Fruit fly (Drosophila melanogaster) whole organism, prepupa: ENCODE data around the gene CG9386.

ENCODE experiments used
- Blimp-1 ChIP-seq: fragments of 200-800 bp; sonication (Bioruptor generic); optimal IDR thresholded peaks from 3 replicates; lab custom pipeline; 2017; ENCODE audit warnings: missing biosample characterization, missing genetic modification characterization, mild to moderate bottlenecking, moderate library complexity, missing genetic modification reagents
- CG10669 ChIP-seq: fragments of 200-800 bp; sonication (Bioruptor generic); optimal IDR thresholded peaks from 3 replicates; lab custom pipeline; 2018; ENCODE audit warnings: missing biosample characterization, mild to moderate bottlenecking, missing genetic modification characterization, moderate library complexity
- CG11294 ChIP-seq: fragments of 200-800 bp; sonication (Bioruptor generic); IDR thresholded peaks from 2 replicates; pipeline ENCODE4 v1.3.6; 2022; ENCODE audit warnings: missing biosample characterization, missing genetic modification characterization
- CG11762 ChIP-seq: fragments of 200-800 bp; sonication (Bioruptor generic); optimal IDR thresholded peaks from 3 replicates; lab custom pipeline; 2016; ENCODE audit warnings: missing biosample characterization, missing genetic modification characterization; ENCODE audit not compliant: insufficient read depth
- CG11902 ChIP-seq: fragments of 200-800 bp; sonication (Bioruptor generic); optimal IDR thresholded peaks from 3 replicates; lab custom pipeline; 2016; ENCODE audit warnings: missing biosample characterization, missing genetic modification characterization
- CG15336 ChIP-seq: fragments of 200-800 bp; sonication (Bioruptor generic); IDR thresholded peaks from 2 replicates; pipeline ENCODE4 v1.3.6; 2022; ENCODE audit warnings: missing biosample characterization, missing genetic modification characterization
- CG1621 ChIP-seq: fragments of 200-800 bp; sonication (Bioruptor generic); optimal IDR thresholded peaks from 3 replicates; lab custom pipeline; 2018; ENCODE audit warnings: missing biosample characterization, mild to moderate bottlenecking, missing genetic modification characterization
- CG31627 ChIP-seq: fragments of 200-800 bp; sonication (Bioruptor generic); optimal IDR thresholded peaks from 3 replicates; lab custom pipeline; 2016; ENCODE audit warnings: missing biosample characterization, missing genetic modification characterization
- CG34406 ChIP-seq: fragments of 200-800 bp; sonication (Bioruptor generic); optimal IDR thresholded peaks from 3 replicates; lab custom pipeline; 2016; ENCODE audit warnings: missing biosample characterization, missing genetic modification characterization
- CG4318 ChIP-seq: fragments of 200-800 bp; sonication (Bioruptor generic); optimal IDR thresholded peaks from 3 replicates; lab custom pipeline; 2017; ENCODE audit warnings: missing biosample characterization, mild to moderate bottlenecking, missing genetic modification characterization
- CG6163 ChIP-seq: fragments of 200-800 bp; sonication (Bioruptor generic); IDR thresholded peaks from 3 replicates; pipeline ENCODE4 v1.3.6; 2022; ENCODE audit warnings: missing biosample characterization, missing genetic modification characterization
- CG6276 ChIP-seq: fragments of 200-800 bp; sonication (Bioruptor generic); optimal IDR thresholded peaks from 2 replicates; lab custom pipeline; 2017; ENCODE audit warnings: missing biosample characterization, mild to moderate bottlenecking, missing genetic modification characterization
- CG6792 ChIP-seq: fragments of 200-800 bp; sonication (Bioruptor generic); optimal IDR thresholded peaks from 3 replicates; lab custom pipeline; 2016; ENCODE audit warnings: missing biosample characterization, missing genetic modification characterization
- CG6808 ChIP-seq: fragments of 200-800 bp; sonication (Bioruptor generic); optimal IDR thresholded peaks from 3 replicates; lab custom pipeline; 2017; ENCODE audit warnings: missing biosample characterization, missing genetic modification characterization, mild to moderate bottlenecking, moderate library complexity, missing genetic modification reagents
- CG6854 ChIP-seq: fragments of 200-800 bp; sonication (Bioruptor generic); optimal IDR thresholded peaks from 2 replicates; lab custom pipeline; 2017; ENCODE audit warnings: missing biosample characterization, mild to moderate bottlenecking, missing genetic modification characterization
- CG7368 ChIP-seq: fragments of 200-800 bp; sonication (Bioruptor generic); optimal IDR thresholded peaks from 3 replicates; lab custom pipeline; 2016; ENCODE audit warnings: missing biosample characterization, missing genetic modification characterization
- CG8632 ChIP-seq: fragments of 200-800 bp; sonication (Bioruptor generic); optimal IDR thresholded peaks from 3 replicates; lab custom pipeline; 2016; ENCODE audit warnings: missing biosample characterization, missing genetic modification characterization
- CG9139 ChIP-seq: fragments of 200-800 bp; sonication (Bioruptor generic); optimal IDR thresholded peaks from 3 replicates; lab custom pipeline; 2017; ENCODE audit warnings: missing biosample characterization, mild to moderate bottlenecking, missing genetic modification characterization
- Eip75B ChIP-seq: fragments of 200-800 bp; sonication (Bioruptor generic); optimal IDR thresholded peaks from 3 replicates; lab custom pipeline; 2016; ENCODE audit warnings: missing biosample characterization, missing genetic modification characterization
- Eip78C ChIP-seq: fragments of 200-800 bp; sonication (Bioruptor generic); peaks from one replicate; lab custom pipeline; 2016; ENCODE audit warnings: missing biosample characterization, missing genetic modification characterization
- Ets21C ChIP-seq: fragments of 200-800 bp; sonication (Bioruptor generic); optimal IDR thresholded peaks from 3 replicates; lab custom pipeline; 2016; ENCODE audit warnings: missing biosample characterization, missing genetic modification characterization
- Ets96B ChIP-seq: fragments of 200-800 bp; optimal IDR thresholded peaks from 2 replicates; lab custom pipeline; 2019; ENCODE audit warnings: missing biosample characterization, mild to moderate bottlenecking, missing genetic modification characterization, moderate library complexity
- Gug ChIP-seq: fragments of 200-800 bp; sonication (Bioruptor generic); IDR thresholded peaks from 2 replicates; pipeline ENCODE4 v1.3.6; 2022; ENCODE audit warnings: missing biosample characterization, missing genetic modification characterization
- Hr38 ChIP-seq: sonication (Bioruptor generic); optimal IDR thresholded peaks from 2 replicates; lab custom pipeline; 2016; ENCODE audit warnings: missing biosample characterization, missing genetic modification characterization
- Hr39 ChIP-seq: fragments of 200-800 bp; sonication (Bioruptor generic); optimal IDR thresholded peaks from 2 replicates; lab custom pipeline; 2016; ENCODE audit warnings: missing biosample characterization, missing genetic modification characterization
- Hr4 ChIP-seq: fragments of 200-800 bp; sonication (Bioruptor generic); optimal IDR thresholded peaks from 3 replicates; lab custom pipeline; 2016; ENCODE audit warnings: missing biosample characterization, missing genetic modification characterization
- Lpt ChIP-seq: fragments of 200-800 bp; sonication (Bioruptor generic); optimal IDR thresholded peaks from 3 replicates; lab custom pipeline; 2016; ENCODE audit warnings: missing biosample characterization, missing genetic modification characterization
- OdsH ChIP-seq: fragments of 200-800 bp; sonication (Bioruptor generic); optimal IDR thresholded peaks from 3 replicates; lab custom pipeline; 2016; ENCODE audit warnings: missing biosample characterization, missing genetic modification characterization
- Smox ChIP-seq: fragments of 200-800 bp; sonication (Bioruptor generic); optimal IDR thresholded peaks from 3 replicates; lab custom pipeline; 2016; ENCODE audit warnings: missing biosample characterization, missing genetic modification characterization
- Sox102F ChIP-seq: fragments of 200-800 bp; sonication (Bioruptor generic); optimal IDR thresholded peaks from 2 replicates; lab custom pipeline; 2016; ENCODE audit warnings: missing biosample characterization, mild to moderate bottlenecking, missing genetic modification characterization
- Sox14 ChIP-seq: fragments of 200-800 bp; sonication (Bioruptor generic); optimal IDR thresholded peaks from 3 replicates; lab custom pipeline; 2016; ENCODE audit warnings: missing biosample characterization, missing genetic modification characterization
- Sox15 ChIP-seq: fragments of 200-800 bp; sonication (Bioruptor generic); optimal IDR thresholded peaks from 3 replicates; lab custom pipeline; 2016; ENCODE audit warnings: missing biosample characterization, missing genetic modification characterization
- achi ChIP-seq: fragments of 200-800 bp; sonication (Bioruptor generic); optimal IDR thresholded peaks from 3 replicates; lab custom pipeline; 2016; ENCODE audit warnings: missing biosample characterization, missing genetic modification characterization
- cyc ChIP-seq: fragments of 200-800 bp; sonication (Bioruptor generic); optimal IDR thresholded peaks from 3 replicates; lab custom pipeline; 2016; ENCODE audit warnings: missing biosample characterization, missing genetic modification characterization
- dac ChIP-seq: fragments of 200-800 bp; sonication (Bioruptor generic); optimal IDR thresholded peaks from 2 replicates; lab custom pipeline; 2017; ENCODE audit warnings: missing biosample characterization, mild to moderate bottlenecking, missing genetic modification characterization
- dsx ChIP-seq: fragments of 200-800 bp; optimal IDR thresholded peaks from 3 replicates; lab custom pipeline; 2019; ENCODE audit warnings: missing biosample characterization, mild to moderate bottlenecking, missing genetic modification characterization, moderate library complexity; ENCODE audit not compliant: poor library complexity, severe bottlenecking
- eg ChIP-seq: fragments of 200-800 bp; sonication (Bioruptor generic); IDR thresholded peaks from 3 replicates; pipeline ENCODE4 v1.3.6; 2022; ENCODE audit warnings: missing biosample characterization, missing genetic modification characterization
- esn ChIP-seq: fragments of 200-800 bp; sonication (Bioruptor generic); optimal IDR thresholded peaks from 2 replicates; lab custom pipeline; 2016; ENCODE audit warnings: missing biosample characterization, mild to moderate bottlenecking, missing genetic modification characterization, moderate library complexity
- fd59A ChIP-seq: fragments of 200-800 bp; sonication (Bioruptor generic); optimal IDR thresholded peaks from 2 replicates; lab custom pipeline; 2017; ENCODE audit warnings: missing biosample characterization, mild to moderate bottlenecking, missing genetic modification characterization, missing genetic modification reagents
- fd85E ChIP-seq: fragments of 200-800 bp; sonication (Bioruptor generic); optimal IDR thresholded peaks from 3 replicates; lab custom pipeline; 2016; ENCODE audit warnings: missing biosample characterization, missing genetic modification characterization
- fkh ChIP-seq: fragments of 200-800 bp; sonication (Bioruptor generic); optimal IDR thresholded peaks from 3 replicates; lab custom pipeline; 2017; ENCODE audit warnings: missing biosample characterization, mild to moderate bottlenecking, missing genetic modification characterization, moderate library complexity
- lz ChIP-seq: fragments of 200-800 bp; sonication (Bioruptor generic); optimal IDR thresholded peaks from 3 replicates; lab custom pipeline; 2016; ENCODE audit warnings: missing biosample characterization, missing genetic modification characterization
- net ChIP-seq: fragments of 200-800 bp; sonication (Bioruptor generic); optimal IDR thresholded peaks from 3 replicates; lab custom pipeline; 2016; ENCODE audit warnings: missing biosample characterization, missing genetic modification characterization
- pdm3 ChIP-seq: fragments of 200-800 bp; sonication (Bioruptor generic); optimal IDR thresholded peaks from 3 replicates; lab custom pipeline; 2016; ENCODE audit warnings: missing biosample characterization, missing genetic modification characterization
- spab ChIP-seq: fragments of 200-800 bp; sonication (Bioruptor generic); optimal IDR thresholded peaks from 2 replicates; lab custom pipeline; 2017; ENCODE audit warnings: missing biosample characterization, mild to moderate bottlenecking, missing genetic modification characterization, missing genetic modification reagents
- svp ChIP-seq: fragments of 200-800 bp; sonication (Bioruptor generic); peaks from one replicate; lab custom pipeline; 2016; ENCODE audit warnings: missing biosample characterization, missing genetic modification characterization
- topi ChIP-seq: fragments of 200-800 bp; sonication (Bioruptor generic); optimal IDR thresholded peaks from 3 replicates; lab custom pipeline; 2016; ENCODE audit warnings: missing biosample characterization, missing genetic modification characterization
- vri ChIP-seq: fragments of 200-800 bp; sonication (Bioruptor generic); optimal IDR thresholded peaks from 3 replicates; lab custom pipeline; 2016; ENCODE audit warnings: missing biosample characterization, mild to moderate bottlenecking, missing genetic modification characterization

CG9386 gene

dm6 chr3R:9510070-9510518 lies 45.1 kb downstream of the CG9386 start, which contains the start of gene rump:
Gene rump, minus strand, starts transcription at chr3R:9510324.
- TF ChIP-seq CG6792 (GFP tag; lab: Kevin White, UChicago) (no peak), Sox14 (GFP tag; lab: Kevin White, UChicago) (peak; percentile 21), fd85E (no peak), topi (no peak), vri (no peak), Sox102F (GFP tag; lab: Kevin White, UChicago) (no peak), esn (GFP tag; lab: Kevin White, UChicago) (peak; percentile 2), CG7368 (GFP tag; lab: Kevin White, UChicago) (no peak), CG6276 (GFP tag; lab: Kevin White, UChicago) (no peak), Eip78C (GFP tag; lab: Kevin White, UChicago) (peak; percentile 25), Eip75B (GFP tag; lab: Kevin White, UChicago) (no peak), net (no peak), CG6808 (GFP tag; lab: Kevin White, UChicago) (no peak), CG10669 (GFP tag; lab: Kevin White, UChicago) (no peak), CG1621 (tag; lab: Kevin White, UChicago) (peak; percentile 93), CG11762 (GFP tag; lab: Kevin White, UChicago) (no peak), Lpt (GFP tag; lab: Kevin White, UChicago) (no peak), dsx (GFP tag; lab: Kevin White, UChicago) (peak; percentile 15), Ets21C (GFP tag; lab: Kevin White, UChicago) (no peak), OdsH (no peak)
- TF ChIP-seq, all 60 proteins: peak for 5

DNA sequence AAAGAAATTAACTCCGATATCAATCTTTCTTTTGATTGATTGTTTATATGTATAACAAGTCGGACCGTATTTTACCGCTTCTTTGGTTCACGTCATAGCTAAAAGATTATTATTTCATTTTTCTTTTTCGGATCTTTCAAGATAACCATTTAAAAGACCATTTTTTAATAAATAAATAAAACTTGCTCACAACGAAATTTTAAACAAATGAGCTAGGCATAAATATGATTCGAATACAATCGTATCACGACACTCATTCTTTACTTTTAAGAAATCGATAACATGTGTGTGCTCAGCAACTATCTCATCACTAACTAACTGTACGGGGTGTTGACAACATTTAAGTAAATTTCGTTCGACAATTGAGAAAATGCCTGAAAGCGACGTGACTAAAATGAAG lies 50.9 kb downstream of the CG9386 start, which contains the start of gene CG8149:
Gene CG8149, plus strand, starts transcription at position 302 of the 400 bp plus-strand sequence.
- TF ChIP-seq fd85E (no peak), CG6792 (GFP tag; lab: Kevin White, UChicago) (no peak), CG15336 (GFP tag; lab: Robert Waterston, UW) (no peak), CG6163 (GFP tag; lab: Robert Waterston, UW) (no peak), svp (GFP tag; lab: Kevin White, UChicago) (no peak), pdm3 (GFP tag; lab: Kevin White, UChicago) (no peak), CG6808 (GFP tag; lab: Kevin White, UChicago) (no peak), Smox (GFP tag; lab: Kevin White, UChicago) (no peak), Blimp-1 (no peak), Hr38 (GFP tag; lab: Kevin White, UChicago) (no peak), Eip75B (GFP tag; lab: Kevin White, UChicago) (no peak), CG11294 (no peak), CG10669 (GFP tag; lab: Kevin White, UChicago) (no peak), Sox102F (GFP tag; lab: Kevin White, UChicago) (no peak), eg (GFP tag; lab: Robert Waterston, UW) (no peak), dsx (GFP tag; lab: Kevin White, UChicago) (peak; percentile 11), Sox14 (GFP tag; lab: Kevin White, UChicago) (peak; percentile 39), Lpt (GFP tag; lab: Kevin White, UChicago) (no peak), spab (GFP tag; lab: Kevin White, UChicago) (no peak), Gug (GFP tag; lab: Robert Waterston, UW) (no peak), Eip78C (GFP tag; lab: Kevin White, UChicago) (peak; percentile 10), lz (peak; percentile 14), Ets96B (tag; lab: Kevin White, UChicago) (no peak), cyc (GFP tag; lab: Kevin White, UChicago) (no peak), fkh (peak; percentile 76), CG9139 (GFP tag; lab: Kevin White, UChicago) (no peak), Hr4 (GFP tag; lab: Kevin White, UChicago) (no peak), CG6276 (GFP tag; lab: Kevin White, UChicago) (no peak), CG4318 (no peak), CG11902 (GFP tag; lab: Kevin White, UChicago) (no peak), dac (GFP tag; lab: Kevin White, UChicago) (no peak), Hr39 (GFP tag; lab: Kevin White, UChicago) (no peak), Ets21C (GFP tag; lab: Kevin White, UChicago) (no peak), esn (GFP tag; lab: Kevin White, UChicago) (peak; percentile 27), OdsH (no peak), net (no peak), CG34406 (no peak), vri (no peak), topi (peak; percentile 21), fd59A (GFP tag; lab: Kevin White, UChicago) (no peak), CG6854 (no peak), achi (no peak), Sox15 (GFP tag; lab: Kevin White, UChicago) (no peak), CG8632 (no peak), CG31627 (GFP tag; lab: Kevin White, UChicago) (no peak)
